Fruit fly (Drosophila melanogaster) whole organism, embryonic: ENCODE measurements around the gene Kr-h1.

Source experiments
- Abd-B ChIP-seq: fragments of 200-800 bp; sonication (Bioruptor generic); optimal IDR thresholded peaks from 2 replicates; lab custom pipeline; 2018; ENCODE audit warnings: missing biosample characterization, mild to moderate bottlenecking, missing genetic modification characterization, moderate library complexity
- Aef1 ChIP-seq: fragments of 200-800 bp; sonication (Bioruptor generic); IDR thresholded peaks from 3 replicates; pipeline ENCODE4 v1.3.6; 2022; ENCODE audit warnings: missing biosample characterization, missing genetic modification characterization
- Awh ChIP-seq: fragments of 200-800 bp; sonication (Bioruptor generic); IDR thresholded peaks from 2 replicates; pipeline ENCODE4, ENCODE4 v1.3.6; 2022; ENCODE audit warnings: missing biosample characterization, missing genetic modification characterization
- Bdp1 ChIP-seq: fragments of 200-800 bp; sonication (Bioruptor generic); optimal IDR thresholded peaks from 3 replicates; lab custom pipeline; 2016; ENCODE audit warnings: missing biosample characterization, missing genetic modification characterization
- CG10147 ChIP-seq: fragments of 200-800 bp; sonication (Bioruptor generic); optimal IDR thresholded peaks from 2 replicates; lab custom pipeline; 2019; ENCODE audit warnings: missing biosample characterization, mild to moderate bottlenecking, missing genetic modification characterization, moderate library complexity
- CG10267 ChIP-seq: fragments of 200-800 bp; sonication (Bioruptor generic); optimal IDR thresholded peaks from 2 replicates; lab custom pipeline; 2018; ENCODE audit warnings: missing biosample characterization, mild to moderate bottlenecking, missing genetic modification characterization, moderate library complexity
- CG10431 ChIP-seq: fragments of 200-800 bp; sonication (Bioruptor generic); optimal IDR thresholded peaks from 3 replicates; lab custom pipeline; 2018; ENCODE audit warnings: missing biosample characterization, mild to moderate bottlenecking, missing genetic modification characterization
- CG11695 ChIP-seq: fragments of 200-800 bp; sonication (Bioruptor generic); IDR thresholded peaks from 3 replicates; pipeline ENCODE4 v1.3.6; 2022; ENCODE audit warnings: missing biosample characterization, missing genetic modification characterization
- CG12071 ChIP-seq: fragments of 200-800 bp; sonication (Bioruptor generic); optimal IDR thresholded peaks from 3 replicates; lab custom pipeline; 2018; ENCODE audit warnings: missing biosample characterization, mild to moderate bottlenecking, missing genetic modification characterization
- CG12769 ChIP-seq: fragments of 200-800 bp; sonication (Bioruptor generic); optimal IDR thresholded peaks from 2 replicates; lab custom pipeline; 2019; ENCODE audit warnings: missing biosample characterization, mild to moderate bottlenecking, missing genetic modification characterization, moderate library complexity
- CG13123 ChIP-seq: fragments of 200-800 bp; sonication (Bioruptor generic); optimal IDR thresholded peaks from 2 replicates; lab custom pipeline; 2016; ENCODE audit warnings: missing biosample characterization, missing genetic modification characterization
- CG16815 ChIP-seq: fragments of 200-800 bp; sonication (Bioruptor generic); optimal IDR thresholded peaks from 3 replicates; lab custom pipeline; 2017; ENCODE audit warnings: missing biosample characterization, mild to moderate bottlenecking, missing genetic modification characterization
- CG17328 ChIP-seq: fragments of 200-800 bp; sonication (Bioruptor generic); IDR thresholded peaks from 2 replicates; pipeline ENCODE4 v1.3.6; 2022; ENCODE audit warnings: missing biosample characterization, missing genetic modification characterization
- CG18619 ChIP-seq: fragments of 200-800 bp; sonication (Bioruptor generic); optimal IDR thresholded peaks from 3 replicates; lab custom pipeline; 2017; ENCODE audit warnings: missing biosample characterization, mild to moderate bottlenecking, missing genetic modification characterization
- CG2120 ChIP-seq: fragments of 200-800 bp; sonication (Bioruptor generic); optimal IDR thresholded peaks from 3 replicates; lab custom pipeline; 2016; ENCODE audit warnings: missing biosample characterization, missing genetic modification characterization
- CG2678 ChIP-seq: fragments of 200-800 bp; sonication (Bioruptor generic); optimal IDR thresholded peaks from 3 replicates; lab custom pipeline; 2019; ENCODE audit warnings: missing biosample characterization, mild to moderate bottlenecking, missing genetic modification characterization, moderate library complexity
- CG2889 ChIP-seq: fragments of 200-800 bp; sonication (Bioruptor generic); IDR thresholded peaks from 3 replicates; pipeline ENCODE4 v1.3.6; 2022; ENCODE audit warnings: missing biosample characterization, missing genetic modification characterization
- CG32772 ChIP-seq: fragments of 200-800 bp; sonication (Bioruptor generic); IDR thresholded peaks from 2 replicates; pipeline ENCODE4 v1.3.6; 2022; ENCODE audit warnings: missing biosample characterization, missing genetic modification characterization
- CG34376 ChIP-seq: fragments of 200-800 bp; sonication (Bioruptor generic); optimal IDR thresholded peaks from 2 replicates; lab custom pipeline; 2018; ENCODE audit warnings: missing biosample characterization, mild to moderate bottlenecking, missing genetic modification characterization
- CG3995 ChIP-seq: fragments of 200-800 bp; sonication (Bioruptor generic); optimal IDR thresholded peaks from 3 replicates; lab custom pipeline; 2016; ENCODE audit warnings: missing biosample characterization, missing genetic modification characterization
- CG4404 ChIP-seq: fragments of 200-800 bp; sonication (Bioruptor generic); IDR thresholded peaks from 2 replicates; pipeline ENCODE4 v1.3.6; 2022; ENCODE audit warnings: missing biosample characterization, missing genetic modification characterization
- CG4820 ChIP-seq: fragments of 200-800 bp; sonication (Bioruptor generic); optimal IDR thresholded peaks from 3 replicates; lab custom pipeline; 2016; ENCODE audit warnings: missing biosample characterization, missing genetic modification characterization
- CG9215 ChIP-seq: fragments of 200-800 bp; sonication (Bioruptor generic); IDR thresholded peaks from 2 replicates; pipeline ENCODE4 v1.3.6; 2022; ENCODE audit warnings: missing biosample characterization, missing genetic modification characterization
- CG9932 ChIP-seq: fragments of 200-800 bp; sonication (Bioruptor generic); IDR thresholded peaks from 2 replicates; pipeline ENCODE4 v1.3.6; 2022; ENCODE audit warnings: missing biosample characterization, missing genetic modification characterization
- Dbx ChIP-seq: fragments of 200-800 bp; sonication (Bioruptor generic); IDR thresholded peaks from 3 replicates; pipeline ENCODE4 v1.3.6; 2022; ENCODE audit warnings: missing biosample characterization, missing genetic modification characterization
- Fer2 ChIP-seq: fragments of 200-800 bp; sonication (Bioruptor generic); optimal IDR thresholded peaks from 2 replicates; lab custom pipeline; 2018; ENCODE audit warnings: missing biosample characterization, mild to moderate bottlenecking, missing genetic modification characterization, moderate library complexity
- Gsc ChIP-seq: fragments of 200-800 bp; sonication (Bioruptor generic); IDR thresholded peaks from 2 replicates; pipeline ENCODE4 v1.3.6; 2022; ENCODE audit warnings: missing biosample characterization, missing genetic modification characterization
- Hey ChIP-seq: fragments of 200-800 bp; sonication (Bioruptor generic); optimal IDR thresholded peaks from 3 replicates; lab custom pipeline; 2018; ENCODE audit warnings: missing biosample characterization, mild to moderate bottlenecking, missing genetic modification characterization
- Ptx1 ChIP-seq: fragments of 200-800 bp; sonication (Bioruptor generic); IDR thresholded peaks from 2 replicates; pipeline ENCODE4 v1.3.6; 2022; ENCODE audit warnings: missing biosample characterization, missing genetic modification characterization
- Sox102F ChIP-seq: fragments of 200-800 bp; sonication (Bioruptor generic); optimal IDR thresholded peaks from 2 replicates; lab custom pipeline; 2018; ENCODE audit warnings: missing biosample characterization, mild to moderate bottlenecking, missing genetic modification characterization, moderate library complexity
- Usf ChIP-seq: fragments of 200-800 bp; sonication (Bioruptor generic); optimal IDR thresholded peaks from 2 replicates; lab custom pipeline; 2017; ENCODE audit warnings: missing genotype, missing biosample characterization, missing genetic modification characterization
- ab ChIP-seq: fragments of 200-800 bp; sonication (Bioruptor generic); optimal IDR thresholded peaks from 2 replicates; lab custom pipeline; 2016; ENCODE audit warnings: missing biosample characterization, missing genetic modification characterization
- ara ChIP-seq: fragments of 200-800 bp; sonication (Bioruptor generic); IDR thresholded peaks from 2 replicates; pipeline ENCODE4 v1.3.6; 2022; ENCODE audit warnings: missing biosample characterization, missing genetic modification characterization
- cad ChIP-seq: fragments of >200 bp; optimal IDR thresholded peaks from 2 replicates; lab custom pipeline; 2017; ENCODE audit warnings: missing biosample characterization, missing genetic modification characterization
- caup ChIP-seq: fragments of 200-800 bp; sonication (Bioruptor generic); optimal IDR thresholded peaks from 3 replicates; lab custom pipeline; 2017; ENCODE audit warnings: missing biosample characterization, mild to moderate bottlenecking, missing genetic modification characterization, moderate library complexity; ENCODE audit not compliant: severe bottlenecking
- ci ChIP-seq: fragments of 200-800 bp; sonication (Bioruptor generic); IDR thresholded peaks from 3 replicates; pipeline ENCODE4 v1.3.6; 2022; ENCODE audit warnings: missing biosample characterization, missing genetic modification characterization
- emc ChIP-seq: fragments of 200-800 bp; sonication (Bioruptor generic); optimal IDR thresholded peaks from 2 replicates; lab custom pipeline; 2016; ENCODE audit warnings: missing biosample characterization, missing genetic modification characterization
- ftz-f1 ChIP-seq: fragments of 200-800 bp; sonication (Bioruptor generic); optimal IDR thresholded peaks from 2 replicates; lab custom pipeline; 2016; ENCODE audit warnings: missing biosample characterization, missing genetic modification characterization
- gce ChIP-seq: fragments of 200-800 bp; sonication (Bioruptor generic); IDR thresholded peaks from 3 replicates; pipeline ENCODE4 v1.3.6; 2022; ENCODE audit warnings: missing biosample characterization, missing genetic modification characterization
- gro ChIP-seq: fragments of 200-800 bp; sonication (Bioruptor generic); optimal IDR thresholded peaks from 2 replicates; lab custom pipeline; 2016; ENCODE audit warnings: missing biosample characterization, missing genetic modification characterization
- gt ChIP-seq: fragments of 200-800 bp; sonication (Bioruptor generic); IDR thresholded peaks from 2 replicates; pipeline ENCODE4 v1.3.6; 2022; ENCODE audit warnings: missing biosample characterization, missing genetic modification characterization
- kah ChIP-seq: fragments of 200-800 bp; sonication (Bioruptor generic); optimal IDR thresholded peaks from 2 replicates; lab custom pipeline; 2018; ENCODE audit warnings: missing biosample characterization, mild to moderate bottlenecking, missing genetic modification characterization
- lola ChIP-seq, 3 experiments: fragments of >200 bp in 2 of 3; fragments of 200-800 bp in 1 of 3; sonication (Bioruptor generic) in 1 of 3; optimal IDR thresholded peaks; 2 replicates each; lab custom pipeline; 2017 to 2019; ENCODE audit warnings: missing biosample characterization in 3 of 3, missing genetic modification characterization in 3 of 3, mild to moderate bottlenecking in 1 of 3, moderate library complexity in 1 of 3
- pan ChIP-seq, 4 experiments: fragments of >200 bp in 3 of 4; fragments of 200-800 bp in 1 of 4; sonication (Bioruptor generic) in 1 of 4; optimal IDR thresholded peaks in 3 of 4; IDR thresholded peaks in 1 of 4; 2 replicates each; pipeline versions ENCODE4 v1.3.6 to Lab custom; 2017 to 2022; ENCODE audit warnings: missing biosample characterization in 2 of 4, missing genetic modification characterization in 2 of 4, mixed read lengths in 1 of 4
- pfk ChIP-seq: fragments of 200-800 bp; sonication (Bioruptor generic); optimal IDR thresholded peaks from 2 replicates; lab custom pipeline; 2018; ENCODE audit warnings: missing biosample characterization, mild to moderate bottlenecking, missing genetic modification characterization, moderate library complexity
- psq ChIP-seq: fragments of 200-800 bp; sonication (Bioruptor generic); optimal IDR thresholded peaks from 2 replicates; lab custom pipeline; 2017; ENCODE audit warnings: missing biosample characterization, missing genetic modification characterization
- scrt ChIP-seq: fragments of 200-800 bp; sonication (Bioruptor generic); optimal IDR thresholded peaks from 2 replicates; lab custom pipeline; 2018; ENCODE audit warnings: missing biosample characterization, mild to moderate bottlenecking, missing genetic modification characterization, moderate library complexity
- slou ChIP-seq: fragments of 200-800 bp; sonication (Bioruptor generic); optimal IDR thresholded peaks from 3 replicates; lab custom pipeline; 2016; ENCODE audit warnings: missing biosample characterization, missing genetic modification characterization
- stwl ChIP-seq: fragments of 200-800 bp; sonication (Bioruptor generic); optimal IDR thresholded peaks from 3 replicates; lab custom pipeline; 2018; ENCODE audit warnings: missing biosample characterization, mild to moderate bottlenecking, missing genetic modification characterization, moderate library complexity
- tap ChIP-seq: fragments of 200-800 bp; optimal IDR thresholded peaks from 3 replicates; lab custom pipeline; 2019; ENCODE audit warnings: missing biosample characterization, mild to moderate bottlenecking, missing genetic modification characterization, moderate library complexity
- zen2 ChIP-seq: fragments of 200-800 bp; sonication (Bioruptor generic); IDR thresholded peaks from 3 replicates; pipeline ENCODE4 v1.3.6; 2022; ENCODE audit warnings: missing biosample characterization, missing genetic modification characterization; ENCODE audit not compliant: partially characterized antibody

Gene Kr-h1

DNA sequence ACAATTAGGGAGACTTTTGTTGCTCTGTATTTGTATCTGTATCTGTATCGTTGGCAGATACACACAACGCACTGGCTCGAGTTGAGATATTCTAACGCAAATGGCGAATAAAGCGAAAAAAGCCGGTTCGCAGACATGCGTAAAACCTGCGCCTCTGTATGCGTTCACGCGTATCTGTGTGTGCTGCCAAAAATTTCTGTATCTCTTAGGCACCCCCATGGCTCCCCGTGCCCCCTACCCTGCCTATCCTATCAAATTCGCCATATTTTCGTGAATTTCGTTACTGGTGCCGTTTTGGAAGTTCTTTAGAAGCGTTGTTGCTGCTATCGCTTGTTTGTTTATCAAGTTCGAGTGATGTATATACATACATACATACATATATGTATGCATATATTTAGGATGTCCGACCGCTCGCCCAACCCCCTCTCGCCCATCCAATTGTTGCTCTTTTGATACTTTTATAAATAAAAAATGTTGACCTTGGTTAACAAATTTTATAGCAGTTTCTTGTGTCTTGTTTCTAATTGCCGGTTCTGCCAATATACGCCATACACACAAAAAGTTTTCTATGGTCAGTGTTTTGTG lies 3.4 kb downstream of the Kr-h1 start (continued):
- TF ChIP-seq CG16815 (no peak), CG10431 (GFP tag; lab: Kevin White, UChicago) (no peak), CG2120 (GFP tag; lab: Kevin White, UChicago) (no peak), slou (GFP tag; lab: Kevin White, UChicago) (no peak), gt (GFP tag; lab: Robert Waterston, UW) (no peak), Abd-B (GFP tag; lab: Kevin White, UChicago) (no peak), CG3995 (GFP tag; lab: Kevin White, UChicago) (no peak), CG4820 (GFP tag; lab: Kevin White, UChicago) (no peak), Awh (no peak), cad (GFP tag; lab: Kevin White, UChicago) (no peak), gce (no peak), CG17328 (GFP tag; lab: Robert Waterston, UW) (no peak), emc (GFP tag; lab: Kevin White, UChicago) (no peak), CG10267 (tag; lab: Kevin White, UChicago) (no peak), CG13123 (GFP tag; lab: Kevin White, UChicago) (no peak), Aef1 (GFP tag; lab: Robert Waterston, UW) (no peak), pan (optimal IDR thresholded peaks at IDR 0.05; lab: Kevin White, UChicago) (no peak), pan (GFP tag; optimal IDR thresholded peaks at IDR 0.05 in 1 of 2, IDR thresholded peaks at IDR 0.05 in 1 of 2) (no peak), caup (peak; percentile 23), scrt (GFP tag; lab: Kevin White, UChicago) (peak; percentile 58), Sox102F (GFP tag; lab: Kevin White, UChicago) (no peak), Gsc (GFP tag; lab: Robert Waterston, UW) (no peak), CG9215 (GFP tag; lab: Robert Waterston, UW) (no peak), zen2 (GFP tag; lab: Robert Waterston, UW) (no peak), CG18619 (GFP tag; lab: Kevin White, UChicago) (no peak), Ptx1 (GFP tag; lab: Robert Waterston, UW) (no peak), psq (GFP tag; lab: Kevin White, UChicago) (no peak), kah (GFP tag; lab: Kevin White, UChicago) (no peak), Dbx (GFP tag; lab: Robert Waterston, UW) (peak; percentile 50; the same call in 2 of the 3 replicates), tap (tag; lab: Kevin White, UChicago) (no peak), Usf (no peak), CG12071 (GFP tag; lab: Kevin White, UChicago) (no peak), Bdp1 (GFP tag; lab: Kevin White, UChicago) (no peak), CG10147 (GFP tag; lab: Kevin White, UChicago) (no peak), lola (GFP tag; optimal IDR thresholded peaks at IDR 0.05; lab: Kevin White, UChicago) (no peak), ci (no peak), stwl (no peak), ftz-f1 (GFP tag; lab: Kevin White, UChicago) (peak; percentile 10), CG34376 (no peak), gro (GFP tag; lab: Kevin White, UChicago) (no peak), CG12769 (tag; lab: Kevin White, UChicago) (peak; percentile 36), Fer2 (tag; lab: Kevin White, UChicago) (no peak), CG2678 (no peak), Hey (tag; lab: Kevin White, UChicago) (no peak), CG32772 (no peak), CG4404 (GFP tag; lab: Robert Waterston, UW) (no peak), CG2889 (GFP tag; lab: Robert Waterston, UW) (no peak), CG11695 (GFP tag; lab: Robert Waterston, UW) (no peak), CG9932 (GFP tag; lab: Robert Waterston, UW) (peak; percentile 59; the same call in 1 of the 2 replicates), pfk (GFP tag; lab: Kevin White, UChicago) (no peak), ara (GFP tag; lab: Robert Waterston, UW) (no peak), ab (GFP tag; lab: Kevin White, UChicago) (no peak)
